Worm (Caenorhabditis elegans): ENCODE data around the gene col-171.

DNA sequence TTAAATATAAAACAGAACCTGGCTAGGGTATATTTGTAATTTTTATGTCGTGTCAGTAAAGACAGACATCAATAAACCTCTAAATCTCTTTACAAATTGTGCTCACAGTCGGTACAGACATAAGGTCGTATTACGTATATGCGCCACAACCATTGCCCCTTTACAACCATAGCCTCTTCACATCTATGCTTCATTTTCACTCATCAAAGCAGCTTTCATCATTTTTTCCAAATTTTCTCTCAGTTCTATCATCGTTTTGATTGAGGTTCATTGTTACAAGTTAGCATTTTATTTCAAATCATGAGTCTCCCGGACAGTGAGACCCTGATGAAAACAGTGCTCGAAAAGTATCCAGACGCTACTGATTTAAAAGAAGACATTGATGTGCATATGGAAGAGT is 30.1 kb downstream of the col-171 start, which contains the start of gene C03B1.4:
- TF ChIP-seq elt-2 (tag; optimal IDR thresholded peaks at IDR 0.05) (no peak), nhr-28 (tag; optimal IDR thresholded peaks at IDR 0.05) (no peak), ceh-82 (tag; optimal IDR thresholded peaks at IDR 0.05) (no peak), nfya-1 (tag; optimal IDR thresholded peaks at IDR 0.05; ENCODE audit: insufficient read depth) (no peak), fkh-10 (GFP tag; optimal IDR thresholded peaks at IDR 0.05) (no peak), daf-12 (tag; optimal IDR thresholded peaks at IDR 0.05) (no peak)

All from whole organism, L3 larva.